Worm (Caenorhabditis elegans) whole organism, L4/young adult: ENCODE results near the gene gtf-2A2.

Source experiments
- W03F9.2 ChIP-seq: fragments of 150-350 bp; optimal IDR thresholded peaks from 2 replicates; lab custom pipeline; 2014; ENCODE audit warnings: missing biosample characterization, missing genetic modification characterization
- dao-5 ChIP-seq: sonication (generic microtip); optimal IDR thresholded peaks from 2 replicates; lab custom pipeline; 2016; ENCODE audit warnings: missing genotype, missing genetic modification characterization, moderate library complexity, missing compliant biosample characterization

DNA sequence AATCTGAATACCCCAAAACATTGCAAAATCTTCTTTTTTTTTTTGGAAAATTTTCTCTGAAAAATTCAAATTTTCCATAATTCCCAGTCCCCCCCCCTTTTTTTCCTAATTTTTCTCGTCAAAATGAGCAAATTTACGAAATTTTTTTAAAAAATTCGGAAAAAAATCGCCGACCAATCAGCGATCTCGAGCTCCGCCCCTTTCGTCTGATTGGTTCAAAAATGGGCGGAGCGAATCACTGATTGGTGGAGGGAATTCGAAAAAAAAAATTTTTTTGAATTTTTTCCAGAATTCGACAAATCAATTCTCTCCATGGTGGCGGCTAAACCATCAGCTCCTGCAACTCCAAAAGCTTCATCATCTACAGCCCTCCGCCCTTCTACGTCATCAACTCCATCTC, 14.0 kb downstream of the gtf-2A2 start:
- TF ChIP-seq W03F9.2 (tag; lab: Kevin White, UChicago): no peak
- no peak for TF ChIP-seq dao-5 (tag; lab: Kevin White, UChicago)
